Worm (Caenorhabditis elegans) whole organism, L4 larva: Measurements from ENCODE around the gene str-5.

Experiments
- aha-1 ChIP-seq: fragments of 150-350 bp; peaks from one replicate; lab custom pipeline; 2014; ENCODE audit warnings: missing biosample characterization, missing genetic modification characterization
- ceh-44 ChIP-seq: fragments of 200-800 bp; sonication (Bioruptor generic); IDR thresholded peaks from 2 replicates; pipeline ENCODE4 v1.3.6; 2022; ENCODE audit warnings: missing genetic modification reagents, missing genetic modification characterization, missing compliant biosample characterization
- nhr-76 ChIP-seq: fragments of 150-350 bp; optimal IDR thresholded peaks from 2 replicates; lab custom pipeline; 2014; ENCODE audit warnings: missing biosample characterization, missing genetic modification characterization

ce11 chrV:15721431-15721830 is 31.6 kb upstream of the str-5 start:
- TF ChIP-seq nhr-76 (tag; lab: Kevin White, UChicago) (no peak), aha-1 (tag; lab: Kevin White, UChicago) (peak; percentile 24), ceh-44 (GFP tag; lab: Robert Waterston, UW) (no peak)
